Worm (Caenorhabditis elegans): ENCODE data around the gene chil-6.

DNA sequence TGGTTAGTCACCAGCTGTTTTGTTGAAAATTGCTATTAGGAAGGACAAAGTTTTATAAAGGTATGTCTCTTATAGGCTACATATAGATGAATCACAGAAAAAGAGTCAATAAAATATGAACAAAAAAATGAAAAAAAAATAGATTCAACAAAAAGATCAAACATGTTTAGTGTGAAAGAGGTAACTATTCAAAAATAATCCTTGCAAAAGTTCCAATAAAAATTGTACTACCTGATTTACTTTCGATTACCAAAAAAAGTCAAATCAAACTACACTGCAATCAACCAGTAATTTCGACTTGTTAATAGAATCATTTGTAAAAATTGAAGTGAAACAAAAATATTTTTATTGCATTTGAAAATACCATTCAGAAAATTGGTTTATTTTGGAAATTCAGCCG lies 6.7 kb downstream of the chil-6 start, which contains the start of gene ZK938.10:
- no peak for TF ChIP-seq aly-2 (tag; optimal IDR thresholded peaks at IDR 0.05)
- TF ChIP-seq madf-5 (GFP tag; IDR thresholded peaks at IDR 0.05) = no peak
- TF ChIP-seq nhr-10 (tag; optimal IDR thresholded peaks at IDR 0.05) = no peak
